Worm (Caenorhabditis elegans) whole organism, late embryonic: ENCODE data around the gene C52E2.5.

Source experiments
- ceh-14 ChIP-seq: sonication (generic microtip); optimal IDR thresholded peaks from 2 replicates; lab custom pipeline; 2016; ENCODE audit warnings: missing genotype, missing genetic modification characterization, missing compliant biosample characterization
- elt-4 ChIP-seq: sonication (generic microtip); optimal IDR thresholded peaks from 2 replicates; lab custom pipeline; 2016; ENCODE audit warnings: missing genetic modification characterization, missing compliant biosample characterization
- ets-4 ChIP-seq: sonication (generic microtip); optimal IDR thresholded peaks from 2 replicates; lab custom pipeline; 2016; ENCODE audit warnings: missing genetic modification characterization, missing compliant biosample characterization
- fkh-10 ChIP-seq: fragments of 150-350 bp; optimal IDR thresholded peaks from 2 replicates; lab custom pipeline; 2014; ENCODE audit warnings: missing biosample characterization, missing genetic modification reagents, missing genetic modification characterization
- fkh-6 ChIP-seq: sonication (generic microtip); optimal IDR thresholded peaks from 2 replicates; lab custom pipeline; 2016; ENCODE audit warnings: missing genetic modification characterization, missing compliant biosample characterization
- pat-9 ChIP-seq: fragments of 200-800 bp; sonication (Bioruptor generic); optimal IDR thresholded peaks from 2 replicates; lab custom pipeline; 2018; ENCODE audit warnings: mild to moderate bottlenecking, missing genetic modification characterization, moderate library complexity, missing compliant biosample characterization
- pha-2 ChIP-seq: sonication (generic microtip); optimal IDR thresholded peaks from 2 replicates; lab custom pipeline; 2017; ENCODE audit warnings: mild to moderate bottlenecking, missing genetic modification characterization, missing compliant biosample characterization
- sox-4 ChIP-seq: sonication (generic microtip); optimal IDR thresholded peaks from 2 replicates; lab custom pipeline; 2017; ENCODE audit warnings: mild to moderate bottlenecking, missing genetic modification characterization, inconsistent platforms, missing compliant biosample characterization
- zip-5 ChIP-seq: sonication (generic microtip); optimal IDR thresholded peaks from 2 replicates; lab custom pipeline; 2016; ENCODE audit warnings: missing genetic modification characterization, missing compliant biosample characterization

- TF ChIP-seq zip-5 (tag; lab: Kevin White, UChicago) (no peak), ceh-14 (tag; lab: Kevin White, UChicago) (no peak), fkh-10 (GFP tag; lab: Kevin White, UChicago) (no peak), ets-4 (tag; lab: Kevin White, UChicago) (no peak), pat-9 (tag; lab: Kevin White, UChicago) (no peak), fkh-6 (tag; lab: Kevin White, UChicago) (no peak), sox-4 (tag; lab: Kevin White, UChicago) (no peak), pha-2 (tag; lab: Kevin White, UChicago) (no peak), elt-4 (tag; lab: Kevin White, UChicago) (no peak)
These were observed 28.3 kb upstream of the C52E2.5 start, which contains the start of gene math-10 for ce11 chrII:1870875-1871592.
